Fruit fly (Drosophila melanogaster) whole organism: Measurements from ENCODE around the gene CG17754.

Experiments used
- CG8478 ChIP-seq: fragments of >200 bp; optimal IDR thresholded peaks from 2 replicates; lab custom pipeline; 2018; ENCODE audit warnings: inconsistent platforms
- Dll ChIP-seq: fragments of >200 bp; optimal IDR thresholded peaks from 2 replicates; lab custom pipeline; 2017
- EcR ChIP-seq, 2 experiments: fragments of >200 bp; optimal IDR thresholded peaks; 2 replicates each; lab custom pipeline; 2017; ENCODE audit warnings: missing biosample characterization in 2 of 2, missing genetic modification characterization in 2 of 2, missing genetic modification reagents in 2 of 2
- pan ChIP-seq: fragments of >200 bp; optimal IDR thresholded peaks from 2 replicates; lab custom pipeline; 2017
- psq ChIP-seq: fragments of >200 bp; optimal IDR thresholded peaks from 2 replicates; lab custom pipeline; 2017
- usp ChIP-seq: fragments of >200 bp; optimal IDR thresholded peaks from 2 replicates; lab custom pipeline; 2017; ENCODE audit warnings: missing biosample characterization, missing genetic modification characterization, mixed read lengths

- TF ChIP-seq usp (GFP tag; lab: Kevin White, UChicago) (no peak), psq (lab: Kevin White, UChicago) (no peak), Dll (lab: Kevin White, UChicago) (no peak), CG8478 (lab: Kevin White, UChicago) (no peak), pan (lab: Kevin White, UChicago) (no peak), EcR (GFP tag; optimal IDR thresholded peaks at IDR 0.05; lab: Kevin White, UChicago) (no peak)
Observed at dm6 chrX:9266082-9266481, 15.9 kb downstream of the CG17754 start.
